Worm (Caenorhabditis elegans): ENCODE data around the gene Y51A2B.4.

ce11 chrV:18339807-18340206 lies 49.1 kb downstream of the Y51A2B.4 start, which contains the start of gene C08E8.10:
- no peak for TF ChIP-seq lsy-2 (tag; optimal IDR thresholded peaks at IDR 0.05)
- TF ChIP-seq daf-12 (tag; optimal IDR thresholded peaks at IDR 0.05), result no peak
- no peak for TF ChIP-seq dve-1 (tag; optimal IDR thresholded peaks at IDR 0.05; ENCODE audit: insufficient read depth)
- no peak for TF ChIP-seq nhr-77 (tag; optimal IDR thresholded peaks at IDR 0.05)
- TF ChIP-seq dmd-6 (GFP tag; IDR thresholded peaks at IDR 0.05), result no peak
- TF ChIP-seq snpc-4 (tag; optimal IDR thresholded peaks at IDR 0.05), result no peak
- TF ChIP-seq F26F4.8 (GFP tag; conservative IDR thresholded peaks at IDR 0.05), result no peak
